Fruit fly (Drosophila melanogaster): ENCODE data around the gene Sac1.

Gene Sac1

DNA sequence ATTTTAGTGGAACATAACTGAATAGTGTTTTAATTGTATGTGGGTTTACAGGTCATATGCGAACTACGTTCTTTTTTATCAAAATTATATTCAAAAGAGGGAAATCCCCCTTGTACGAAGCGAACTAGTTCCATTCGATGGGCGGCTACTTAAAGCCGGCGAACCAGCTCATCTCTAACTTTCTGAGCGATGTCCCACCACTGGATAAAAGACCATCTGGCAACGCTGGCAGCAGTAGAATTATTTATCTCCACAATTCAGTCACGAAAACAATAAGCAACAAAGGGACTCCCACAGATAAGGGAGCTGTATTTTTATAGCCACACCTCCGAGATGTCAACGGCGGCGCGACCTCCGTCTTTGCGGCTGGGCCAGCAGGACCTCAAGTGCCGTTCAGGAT, 48.1 kb downstream of the Sac1 start, which contains the start of gene Rabex-5 (continued):
- TF ChIP-seq pita (GFP tag; optimal IDR thresholded peaks at IDR 0.05) = no peak
- peak; percentile 50 for TF ChIP-seq NC2β (GFP tag; optimal IDR thresholded peaks at IDR 0.05)
- TF ChIP-seq CG11093 (GFP tag; IDR thresholded peaks at IDR 0.05) = no peak
- TF ChIP-seq Xrp1 (GFP tag; IDR thresholded peaks at IDR 0.05) = no peak; the same call in 1 of the 2 replicates
- no peak for TF ChIP-seq Oli (tag; optimal IDR thresholded peaks at IDR 0.05)
- no peak for TF ChIP-seq eve (GFP tag; optimal IDR thresholded peaks at IDR 0.05)
- peak; percentile 3 for TF ChIP-seq Chrac-16 (GFP tag; optimal IDR thresholded peaks at IDR 0.05)
- TF ChIP-seq CG3838 (GFP tag; optimal IDR thresholded peaks at IDR 0.05) = no peak
- no peak for TF ChIP-seq CG33557 (GFP tag; optimal IDR thresholded peaks at IDR 0.05)
- no peak for TF ChIP-seq toy (GFP tag; IDR thresholded peaks at IDR 0.05)
- TF ChIP-seq wor (GFP tag; IDR thresholded peaks at IDR 0.05) = no peak
- peak; percentile 34 for TF ChIP-seq CG34376 (GFP tag; optimal IDR thresholded peaks at IDR 0.05)
- TF ChIP-seq CG15514 (GFP tag; optimal IDR thresholded peaks at IDR 0.05) = peak; percentile 100
- no peak for TF ChIP-seq sens-2 (GFP tag; IDR thresholded peaks at IDR 0.05)
- TF ChIP-seq CG7372 (GFP tag; IDR thresholded peaks at IDR 0.05) = 0 out of 2 replicates have a peak, but pooled peaks have one; percentile 13
- peak; percentile 65 for TF ChIP-seq Antp (GFP tag; optimal IDR thresholded peaks at IDR 0.05)
- peak; percentile 93 for TF ChIP-seq CG33213 (GFP tag; optimal IDR thresholded peaks at IDR 0.05)
- no peak for TF ChIP-seq CG9609 (GFP tag; optimal IDR thresholded peaks at IDR 0.05)
- no peak for TF ChIP-seq Drgx (GFP tag; IDR thresholded peaks at IDR 0.05)
- peak; percentile 94 for TF ChIP-seq Lhr (GFP tag; optimal IDR thresholded peaks at IDR 0.05)
- no peak for TF ChIP-seq CG3726 (GFP tag; IDR thresholded peaks at IDR 0.05)
- TF ChIP-seq CG4730 (GFP tag; IDR thresholded peaks at IDR 0.05) = no peak
- no peak for TF ChIP-seq CG12104 (GFP tag; optimal IDR thresholded peaks at IDR 0.05)
- TF ChIP-seq p53 (GFP tag; optimal IDR thresholded peaks at IDR 0.05) = peak; percentile 68
- TF ChIP-seq CG1832 (GFP tag; optimal IDR thresholded peaks at IDR 0.05) = no peak
- no peak for TF ChIP-seq CG15073 (GFP tag; optimal IDR thresholded peaks at IDR 0.05)
- TF ChIP-seq cg (GFP tag; optimal IDR thresholded peaks at IDR 0.05) = no peak
- no peak for TF ChIP-seq CG17328 (GFP tag; IDR thresholded peaks at IDR 0.05)
- TF ChIP-seq h (optimal IDR thresholded peaks at IDR 0.05) = no peak
- peak; percentile 51; the same call in 1 of the 3 replicates for TF ChIP-seq ci (GFP tag; IDR thresholded peaks at IDR 0.05)
- TF ChIP-seq sd (tag; optimal IDR thresholded peaks at IDR 0.05) = no peak
- no peak for TF ChIP-seq E2f1 (GFP tag; IDR thresholded peaks at IDR 0.05)
- no peak for TF ChIP-seq klu (GFP tag; IDR thresholded peaks at IDR 0.05)
- no peak for TF ChIP-seq PHDP (tag; optimal IDR thresholded peaks at IDR 0.05)
- no peak for TF ChIP-seq CG12071 (GFP tag; optimal IDR thresholded peaks at IDR 0.05)
- TF ChIP-seq jigr1 (GFP tag; IDR thresholded peaks at IDR 0.05) = no peak
- TF ChIP-seq Dref (GFP tag; IDR thresholded peaks at IDR 0.05) = peak; percentile 51
- TF ChIP-seq ara (GFP tag; IDR thresholded peaks at IDR 0.05) = no peak
- TF ChIP-seq ttk (GFP tag; IDR thresholded peaks at IDR 0.05) = no peak
- TF ChIP-seq Ada2b (GFP tag; IDR thresholded peaks at IDR 0.05) = peak; percentile 40; the same call in 1 of the 2 replicates
- TF ChIP-seq HLH54F (GFP tag; optimal IDR thresholded peaks at IDR 0.05) = peak; percentile 16
- TF ChIP-seq pfk (GFP tag; optimal IDR thresholded peaks at IDR 0.05) = no peak
- peak; percentile 37 for TF ChIP-seq CG13424 (tag; optimal IDR thresholded peaks at IDR 0.05)
- no peak for TF ChIP-seq sr (GFP tag; IDR thresholded peaks at IDR 0.05)
- no peak for TF ChIP-seq jumu (GFP tag; optimal IDR thresholded peaks at IDR 0.05)
- TF ChIP-seq CG9876 (GFP tag; optimal IDR thresholded peaks at IDR 0.05) = peak; percentile 17
- peak; percentile 25 for TF ChIP-seq CG18764 (GFP tag; optimal IDR thresholded peaks at IDR 0.05)
- TF ChIP-seq gcm2 (GFP tag; optimal IDR thresholded peaks at IDR 0.05) = no peak
- no peak for TF ChIP-seq CG9797 (GFP tag; optimal IDR thresholded peaks at IDR 0.05)
- peak; percentile 81 for TF ChIP-seq Dll (GFP tag; IDR thresholded peaks at IDR 0.05; ENCODE audit: partially characterized antibody)
- TF ChIP-seq H2.0 (GFP tag; IDR thresholded peaks at IDR 0.05) = no peak; the same call in 1 of the 2 replicates
- TF ChIP-seq fd102C (GFP tag; optimal IDR thresholded peaks at IDR 0.05) = no peak
- TF ChIP-seq wek (GFP tag; optimal IDR thresholded peaks at IDR 0.05) = no peak

All from whole organism, embryonic.